Worm (Caenorhabditis elegans): ENCODE data around the gene pct-1.

The pct-1 gene

ce11 chrIV:8199824-8200223 lies 23.5 kb downstream of the pct-1 start:
- TF ChIP-seq nhr-12 (tag; optimal IDR thresholded peaks at IDR 0.05) (no peak), pqm-1 (tag; optimal IDR thresholded peaks at IDR 0.05) (peak; percentile 18), pha-4 (tag; optimal IDR thresholded peaks at IDR 0.05) (peak; percentile 66), fos-1 (tag; optimal IDR thresholded peaks at IDR 0.05) (no peak), nhr-23 (tag; optimal IDR thresholded peaks at IDR 0.05) (no peak), elt-2 (tag; optimal IDR thresholded peaks at IDR 0.05) (peak; percentile 77), skn-1 (tag; optimal IDR thresholded peaks at IDR 0.05) (peak; percentile 27)

- TF ChIP-seq pha-4 (tag; optimal IDR thresholded peaks at IDR 0.05) (no peak), nhr-23 (tag; optimal IDR thresholded peaks at IDR 0.05) (no peak), sea-2 (GFP tag; optimal IDR thresholded peaks at IDR 0.05) (no peak), eor-1 (tag; optimal IDR thresholded peaks at IDR 0.05) (no peak), lin-39 (tag; optimal IDR thresholded peaks at IDR 0.05) (no peak), ceh-82 (tag; optimal IDR thresholded peaks at IDR 0.05) (no peak), elt-1 (tag; optimal IDR thresholded peaks at IDR 0.05) (no peak), mdl-1 (tag; optimal IDR thresholded peaks at IDR 0.05) (no peak), egl-27 (tag; optimal IDR thresholded peaks at IDR 0.05) (no peak), elt-2 (tag; optimal IDR thresholded peaks at IDR 0.05) (no peak)
Measured at ce11 chrIV:8201133-8201532, 24.9 kb downstream of the pct-1 start, which contains the start of gene glrx-22. Gene glrx-22 (minus strand): TSS chrIV:8201233.

ce11 chrIV:8203555-8203954 lies 27.3 kb downstream of the pct-1 start:
- TF ChIP-seq daf-12 (tag; optimal IDR thresholded peaks at IDR 0.05) = no peak
- no peak for TF ChIP-seq ceh-16 (tag; optimal IDR thresholded peaks at IDR 0.05)
- TF ChIP-seq nhr-77 (tag; optimal IDR thresholded peaks at IDR 0.05) = no peak
- no peak for TF ChIP-seq snpc-4 (tag; optimal IDR thresholded peaks at IDR 0.05)
- no peak for TF ChIP-seq ZK546.5 (tag; optimal IDR thresholded peaks at IDR 0.05)
- no peak for TF ChIP-seq sea-2 (GFP tag; optimal IDR thresholded peaks at IDR 0.05)
- TF ChIP-seq nhr-28 (tag; optimal IDR thresholded peaks at IDR 0.05) = no peak
- no peak for TF ChIP-seq ztf-11 (tag; optimal IDR thresholded peaks at IDR 0.05)
- no peak for TF ChIP-seq fkh-10 (GFP tag; optimal IDR thresholded peaks at IDR 0.05)
- TF ChIP-seq hmg-11 (tag; optimal IDR thresholded peaks at IDR 0.05) = no peak
- no peak for TF ChIP-seq mdl-1 (tag; optimal IDR thresholded peaks at IDR 0.05)
- TF ChIP-seq ceh-82 (tag; optimal IDR thresholded peaks at IDR 0.05) = no peak
- no peak for TF ChIP-seq pqm-1 (tag; optimal IDR thresholded peaks at IDR 0.05)
- TF ChIP-seq ceh-9 (tag; optimal IDR thresholded peaks at IDR 0.05) = no peak
- TF ChIP-seq nfya-1 (tag; optimal IDR thresholded peaks at IDR 0.05; ENCODE audit: insufficient read depth) = no peak

ce11 chrIV:8205272-8206098 lies 29.2 kb downstream of the pct-1 start, which contains the start of gene hgrs-1:
Gene hgrs-1 (minus strand): TSS chrIV:8206048.
- TF ChIP-seq skn-1 (tag; optimal IDR thresholded peaks at IDR 0.05) (no peak), pha-4 (tag; optimal IDR thresholded peaks at IDR 0.05) (no peak), eor-1 (tag; optimal IDR thresholded peaks at IDR 0.05) (no peak), nhr-76 (tag; optimal IDR thresholded peaks at IDR 0.05) (no peak), elt-2 (tag; optimal IDR thresholded peaks at IDR 0.05) (peak; percentile 8), fkh-2 (tag; optimal IDR thresholded peaks at IDR 0.05) (no peak), egl-27 (tag; optimal IDR thresholded peaks at IDR 0.05) (no peak), daf-12 (tag; optimal IDR thresholded peaks at IDR 0.05) (no peak), mml-1 (tag; optimal IDR thresholded peaks at IDR 0.05) (no peak), ceh-9 (tag; optimal IDR thresholded peaks at IDR 0.05) (no peak), aly-2 (tag; optimal IDR thresholded peaks at IDR 0.05) (no peak), nhr-77 (tag; optimal IDR thresholded peaks at IDR 0.05) (no peak), pqm-1 (tag; optimal IDR thresholded peaks at IDR 0.05) (no peak), snpc-4 (tag; optimal IDR thresholded peaks at IDR 0.05) (peak; percentile 32), unc-62 (GFP tag; optimal IDR thresholded peaks at IDR 0.05) (no peak), R02D3.7 (tag; optimal IDR thresholded peaks at IDR 0.05) (no peak), nfya-1 (tag; optimal IDR thresholded peaks at IDR 0.05; ENCODE audit: insufficient read depth) (peak; percentile 76), fkh-10 (GFP tag; optimal IDR thresholded peaks at IDR 0.05) (no peak), hmg-11 (tag; optimal IDR thresholded peaks at IDR 0.05) (peak; percentile 62), ZK546.5 (tag; optimal IDR thresholded peaks at IDR 0.05) (no peak), nhr-11 (tag; optimal IDR thresholded peaks at IDR 0.05) (no peak), egl-5 (tag; optimal IDR thresholded peaks at IDR 0.05) (no peak), ceh-82 (tag; optimal IDR thresholded peaks at IDR 0.05) (no peak), ama-1 (optimal IDR thresholded peaks at IDR 0.05) (no peak), lin-39 (tag; optimal IDR thresholded peaks at IDR 0.05) (no peak), lin-15B (tag; optimal IDR thresholded peaks at IDR 0.05) (peak; percentile 38), unc-39 (tag; optimal IDR thresholded peaks at IDR 0.05) (no peak), fos-1 (tag; optimal IDR thresholded peaks at IDR 0.05) (no peak), ceh-28 (tag; optimal IDR thresholded peaks at IDR 0.05) (peak; percentile 36), mdl-1 (tag; optimal IDR thresholded peaks at IDR 0.05) (no peak), jun-1 (tag; optimal IDR thresholded peaks at IDR 0.05) (no peak), ztf-4 (tag; optimal IDR thresholded peaks at IDR 0.05) (no peak)

Measured in whole organism, L3 larva.